Fruit fly (Drosophila melanogaster) whole organism, embryonic: ENCODE data around the gene Est-Q.
A peak's percentile ranks its signal among the peaks of the same experiment; 100 is the strongest.

Source experiments
- Bgb ChIP-seq: fragments of 200-800 bp; sonication (Bioruptor generic); IDR thresholded peaks from 2 replicates; pipeline ENCODE4 v1.3.6; 2022; ENCODE audit warnings: missing biosample characterization, missing genetic modification characterization; ENCODE audit not compliant: partially characterized antibody
- CG10321 ChIP-seq: fragments of 200-800 bp; sonication (Bioruptor generic); IDR thresholded peaks from 2 replicates; pipeline ENCODE4 v1.3.6; 2022; ENCODE audit warnings: missing biosample characterization, missing genetic modification characterization
- CG10979 ChIP-seq: fragments of 200-800 bp; sonication (Bioruptor generic); optimal IDR thresholded peaks from 2 replicates; lab custom pipeline; 2018; ENCODE audit warnings: missing biosample characterization, mild to moderate bottlenecking, missing genetic modification characterization, moderate library complexity
- CG11398 ChIP-seq: fragments of 200-800 bp; sonication (Bioruptor generic); optimal IDR thresholded peaks from 2 replicates; lab custom pipeline; 2016; ENCODE audit warnings: missing biosample characterization, missing genetic modification characterization
- CG11560 ChIP-seq: fragments of 200-800 bp; sonication (Bioruptor generic); IDR thresholded peaks from 3 replicates; pipeline ENCODE4 v1.3.6; 2022; ENCODE audit warnings: missing biosample characterization, missing genetic modification characterization
- CG1832 ChIP-seq: fragments of 200-800 bp; sonication (Bioruptor generic); optimal IDR thresholded peaks from 2 replicates; lab custom pipeline; 2017; ENCODE audit warnings: missing biosample characterization, mild to moderate bottlenecking, missing genetic modification characterization, inconsistent platforms
- CG18476 ChIP-seq: fragments of 200-800 bp; sonication (Bioruptor generic); optimal IDR thresholded peaks from 2 replicates; lab custom pipeline; 2016; ENCODE audit warnings: missing biosample characterization, mild to moderate bottlenecking, missing genetic modification characterization
- CG32767 ChIP-seq: fragments of 200-800 bp; sonication (Bioruptor generic); IDR thresholded peaks from 2 replicates; pipeline ENCODE4 v1.3.6; 2022; ENCODE audit warnings: missing biosample characterization, missing genetic modification characterization
- CG6689 ChIP-seq: fragments of 200-800 bp; sonication (Bioruptor generic); IDR thresholded peaks from 2 replicates; pipeline ENCODE4 v1.3.6; 2022; ENCODE audit warnings: missing biosample characterization, missing genetic modification characterization
- CG6791 ChIP-seq: fragments of 200-800 bp; sonication (Bioruptor generic); IDR thresholded peaks from 3 replicates; pipeline ENCODE4 v1.3.6; 2022; ENCODE audit warnings: missing biosample characterization, missing genetic modification characterization; ENCODE audit not compliant: partially characterized antibody
- CG8478 ChIP-seq: fragments of >200 bp; optimal IDR thresholded peaks from 2 replicates; lab custom pipeline; 2018
- Ets65A ChIP-seq: fragments of 200-800 bp; sonication (Bioruptor generic); peaks from one replicate; lab custom pipeline; 2016; ENCODE audit warnings: missing biosample characterization, missing genetic modification characterization
- Ets97D ChIP-seq: fragments of 200-800 bp; sonication (Bioruptor generic); optimal IDR thresholded peaks from 3 replicates; lab custom pipeline; 2016; ENCODE audit warnings: missing biosample characterization, missing genetic modification characterization
- HLH54F ChIP-seq: fragments of 200-800 bp; sonication (Bioruptor generic); optimal IDR thresholded peaks from 3 replicates; lab custom pipeline; 2016; ENCODE audit warnings: missing biosample characterization, missing genetic modification characterization
- HmgD ChIP-seq: fragments of 200-800 bp; sonication (Bioruptor generic); optimal IDR thresholded peaks from 3 replicates; lab custom pipeline; 2016; ENCODE audit warnings: missing biosample characterization, missing genetic modification characterization
- Hr39 ChIP-seq: fragments of >200 bp; optimal IDR thresholded peaks from 2 replicates; lab custom pipeline; 2017
- Hr51 ChIP-seq, 2 experiments: fragments of 200-800 bp; sonication (Bioruptor generic); optimal IDR thresholded peaks; 2 replicates in 1 of 2; 3 replicates in 1 of 2; lab custom pipeline; 2016 to 2018; ENCODE audit warnings: missing biosample characterization in 2 of 2, missing genetic modification characterization in 2 of 2, mild to moderate bottlenecking in 1 of 2, moderate library complexity in 1 of 2
- Hsf ChIP-seq: fragments of 200-800 bp; sonication (Bioruptor generic); optimal IDR thresholded peaks from 3 replicates; lab custom pipeline; 2016; ENCODE audit warnings: missing biosample characterization, missing genetic modification characterization
- NC2α ChIP-seq: fragments of 200-800 bp; sonication (Bioruptor generic); optimal IDR thresholded peaks from 2 replicates; lab custom pipeline; 2016; ENCODE audit warnings: missing biosample characterization, missing genetic modification characterization
- Neu2 ChIP-seq: fragments of 200-800 bp; sonication (Bioruptor generic); optimal IDR thresholded peaks from 3 replicates; lab custom pipeline; 2016; ENCODE audit warnings: missing biosample characterization, missing genetic modification characterization, borderline replicate concordance
- Nf-YA ChIP-seq: fragments of 200-800 bp; sonication (Bioruptor generic); IDR thresholded peaks from 2 replicates; pipeline ENCODE4 v1.3.6; 2022; ENCODE audit warnings: missing biosample characterization, missing genetic modification characterization
- Nf-YB ChIP-seq: fragments of 200-800 bp; sonication (Bioruptor generic); optimal IDR thresholded peaks from 3 replicates; lab custom pipeline; 2019; ENCODE audit warnings: missing biosample characterization, mild to moderate bottlenecking, missing genetic modification characterization, moderate library complexity
- Nf-YC ChIP-seq: fragments of 200-800 bp; optimal IDR thresholded peaks from 3 replicates; lab custom pipeline; 2019; ENCODE audit warnings: missing biosample characterization, mild to moderate bottlenecking, missing genetic modification characterization, moderate library complexity
- Scr ChIP-seq: fragments of 200-800 bp; sonication (Bioruptor generic); IDR thresholded peaks from 2 replicates; pipeline ENCODE4 v1.3.6; 2022; ENCODE audit warnings: missing biosample characterization, missing genetic modification characterization; ENCODE audit not compliant: partially characterized antibody
- Trl ChIP-seq, 3 experiments: fragments of >200 bp in 2 of 3; fragments of 200-800 bp in 1 of 3; sonication (Bioruptor generic) in 1 of 3; optimal IDR thresholded peaks; 2 replicates in 1 of 3; 3 replicates in 2 of 3; lab custom pipeline; 2016 to 2017; ENCODE audit warnings: missing biosample characterization in 1 of 3, missing genetic modification characterization in 1 of 3
- bbx ChIP-seq: fragments of 200-800 bp; sonication (Bioruptor generic); IDR thresholded peaks from 2 replicates; pipeline ENCODE4 v1.3.6; 2022; ENCODE audit warnings: missing biosample characterization, missing genetic modification characterization; ENCODE audit not compliant: partially characterized antibody
- cg ChIP-seq: fragments of 200-800 bp; sonication (Bioruptor generic); optimal IDR thresholded peaks from 3 replicates; lab custom pipeline; 2019; ENCODE audit warnings: missing biosample characterization, mild to moderate bottlenecking, missing genetic modification characterization, moderate library complexity
- chinmo ChIP-seq: fragments of 200-800 bp; sonication (Bioruptor generic); IDR thresholded peaks from 4 replicates; pipeline ENCODE4 v1.3.6; 2022; ENCODE audit warnings: missing biosample characterization, missing genetic modification characterization; ENCODE audit not compliant: partially characterized antibody
- crol ChIP-seq: fragments of 200-800 bp; sonication (Bioruptor generic); IDR thresholded peaks from 2 replicates; pipeline ENCODE4 v1.3.6; 2022; ENCODE audit warnings: missing biosample characterization, missing genetic modification characterization
- da ChIP-seq: fragments of 200-800 bp; sonication (Bioruptor generic); optimal IDR thresholded peaks from 2 replicates; lab custom pipeline; 2016; ENCODE audit warnings: missing biosample characterization, missing genetic modification characterization
- grn ChIP-seq: fragments of 200-800 bp; sonication (Bioruptor generic); optimal IDR thresholded peaks from 3 replicates; lab custom pipeline; 2017; ENCODE audit warnings: missing biosample characterization, missing genetic modification characterization
- hkb ChIP-seq, 2 experiments: fragments of 200-800 bp in 1 of 2; fragments of >200 bp in 1 of 2; sonication (Bioruptor generic) in 1 of 2; IDR thresholded peaks in 1 of 2; optimal IDR thresholded peaks in 1 of 2; 2 replicates each; pipeline versions ENCODE4 v1.3.6 to Lab custom; 2017 to 2022; ENCODE audit warnings: missing biosample characterization in 1 of 2, missing genetic modification characterization in 1 of 2
- hth ChIP-seq: fragments of >200 bp; optimal IDR thresholded peaks from 2 replicates; lab custom pipeline; 2017; ENCODE audit warnings: inconsistent platforms
- kni ChIP-seq: fragments of 200-800 bp; sonication (Bioruptor generic); optimal IDR thresholded peaks from 3 replicates; lab custom pipeline; 2017; ENCODE audit warnings: mild to moderate bottlenecking, missing biosample characterization, missing genetic modification reagents, missing genetic modification characterization
- lola ChIP-seq, 3 experiments: fragments of >200 bp in 2 of 3; fragments of 200-800 bp in 1 of 3; sonication (Bioruptor generic) in 1 of 3; optimal IDR thresholded peaks; 2 replicates each; lab custom pipeline; 2017 to 2019; ENCODE audit warnings: missing biosample characterization in 3 of 3, missing genetic modification characterization in 3 of 3, mild to moderate bottlenecking in 1 of 3, moderate library complexity in 1 of 3
- oc ChIP-seq: fragments of 200-800 bp; sonication (Bioruptor generic); optimal IDR thresholded peaks from 2 replicates; lab custom pipeline; 2018; ENCODE audit warnings: missing biosample characterization, mild to moderate bottlenecking, missing genetic modification characterization, moderate library complexity
- peb ChIP-seq: fragments of 200-800 bp; sonication (Bioruptor generic); IDR thresholded peaks from 2 replicates; pipeline ENCODE4 v1.3.6; 2022; ENCODE audit warnings: missing biosample characterization, missing genetic modification characterization
- pfk ChIP-seq: fragments of 200-800 bp; sonication (Bioruptor generic); optimal IDR thresholded peaks from 2 replicates; lab custom pipeline; 2018; ENCODE audit warnings: missing biosample characterization, mild to moderate bottlenecking, missing genetic modification characterization, moderate library complexity
- phol ChIP-seq: fragments of 200-800 bp; sonication (Bioruptor generic); optimal IDR thresholded peaks from 3 replicates; lab custom pipeline; 2018; ENCODE audit warnings: missing biosample characterization, mild to moderate bottlenecking, missing genetic modification characterization, moderate library complexity
- repo ChIP-seq: fragments of 200-800 bp; sonication (Bioruptor generic); optimal IDR thresholded peaks from 2 replicates; lab custom pipeline; 2016; ENCODE audit warnings: missing biosample characterization, missing genetic modification characterization
- ro ChIP-seq: fragments of 200-800 bp; sonication (Bioruptor generic); IDR thresholded peaks from 2 replicates; pipeline ENCODE4 v1.3.6; 2022; ENCODE audit warnings: missing biosample characterization, missing genetic modification characterization
- sens ChIP-seq: fragments of 200-800 bp; sonication (Bioruptor generic); peaks from one replicate; lab custom pipeline; 2016; ENCODE audit warnings: missing biosample characterization, missing genetic modification characterization
- shn ChIP-seq: fragments of 200-800 bp; sonication (Bioruptor generic); optimal IDR thresholded peaks from 3 replicates; lab custom pipeline; 2016; ENCODE audit warnings: missing biosample characterization, missing genetic modification characterization
- slbo ChIP-seq: fragments of 200-800 bp; sonication (Bioruptor generic); IDR thresholded peaks from 2 replicates; pipeline ENCODE4 v1.3.6; 2022; ENCODE audit warnings: missing biosample characterization, missing genetic modification characterization
- sqz ChIP-seq: fragments of 200-800 bp; sonication (Bioruptor generic); optimal IDR thresholded peaks from 3 replicates; lab custom pipeline; 2018; ENCODE audit warnings: missing biosample characterization, mild to moderate bottlenecking, missing genetic modification characterization
- tin ChIP-seq: fragments of 200-800 bp; sonication (Bioruptor generic); optimal IDR thresholded peaks from 3 replicates; lab custom pipeline; 2016; ENCODE audit warnings: missing biosample characterization, missing genetic modification characterization
- tll ChIP-seq, 2 experiments: fragments of 200-800 bp in 1 of 2; fragments of >200 bp in 1 of 2; sonication (Bioruptor generic) in 1 of 2; optimal IDR thresholded peaks; 2 replicates each; lab custom pipeline; 2017 to 2019; ENCODE audit warnings: missing biosample characterization in 2 of 2, missing genetic modification characterization in 2 of 2, mild to moderate bottlenecking in 1 of 2, moderate library complexity in 1 of 2
- tna ChIP-seq: fragments of 200-800 bp; sonication (Bioruptor generic); IDR thresholded peaks from 2 replicates; pipeline ENCODE4 v1.3.6; 2022; ENCODE audit warnings: missing biosample characterization, missing genetic modification characterization; ENCODE audit not compliant: partially characterized antibody
- vnd ChIP-seq: fragments of 200-800 bp; sonication (Bioruptor generic); IDR thresholded peaks from 3 replicates; pipeline ENCODE4 v1.3.6; 2022; ENCODE audit warnings: missing biosample characterization, missing genetic modification characterization; ENCODE audit not compliant: partially characterized antibody

Gene Est-Q

DNA sequence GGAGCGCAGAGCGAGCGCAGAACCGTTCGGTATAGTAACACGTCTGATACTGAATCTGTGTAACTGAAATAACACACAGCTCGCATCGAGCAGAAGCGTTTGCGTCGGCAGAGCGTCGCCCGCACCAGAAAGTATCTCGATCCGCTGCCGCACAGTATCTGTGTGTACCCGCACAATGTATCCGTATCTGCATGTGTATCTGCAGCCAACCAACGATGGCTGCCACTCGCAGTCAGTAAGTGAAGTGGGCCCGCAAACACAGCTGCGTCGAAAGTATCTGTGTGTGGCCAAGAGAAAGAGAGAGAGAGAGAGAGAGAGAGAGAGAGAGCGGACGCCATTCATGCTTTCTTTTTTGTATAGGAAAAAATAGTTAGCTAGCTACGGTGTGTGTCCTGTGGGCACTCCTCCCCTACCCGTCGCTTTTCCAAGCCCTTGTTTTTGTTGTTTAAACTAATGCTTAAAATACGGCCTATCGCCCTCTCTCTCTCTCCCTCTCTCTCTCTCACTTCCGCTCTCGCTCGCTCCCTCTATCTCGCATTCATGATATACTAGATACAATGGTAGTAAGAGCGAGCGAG, 24.7 kb upstream of the Est-Q start, which contains the start of gene croc (continued):
- TF ChIP-seq CG32767 (GFP tag; lab: Robert Waterston, UW) (0 out of 2 replicates have a peak, but pooled peaks have one; percentile 27), HmgD (GFP tag; lab: Kevin White, UChicago) (peak; percentile 43), tna (GFP tag; lab: Robert Waterston, UW) (no peak), CG11560 (no peak), pfk (GFP tag; lab: Kevin White, UChicago) (no peak), Neu2 (peak; percentile 78), tll (GFP tag; optimal IDR thresholded peaks at IDR 0.05; lab: Kevin White, UChicago) (peak; percentile 96 to 98), bbx (GFP tag; lab: Robert Waterston, UW) (no peak), Ets65A (GFP tag; lab: Kevin White, UChicago) (no peak), Hr39 (lab: Kevin White, UChicago) (peak; percentile 29), tin (peak; percentile 33), peb (no peak), CG8478 (peak; percentile 99), vnd (peak; percentile 31; the same call in 1 of the 3 replicates), cg (GFP tag; lab: Kevin White, UChicago) (peak; percentile 98), sqz (peak; percentile 55), CG1832 (GFP tag; lab: Kevin White, UChicago) (peak; percentile 96), Scr (no peak; the same call in 1 of the 2 replicates), Bgb (GFP tag; lab: Robert Waterston, UW) (no peak), CG6689 (GFP tag; lab: Robert Waterston, UW) (no peak), HLH54F (GFP tag; lab: Kevin White, UChicago) (no peak), Trl (optimal IDR thresholded peaks at IDR 0.05; lab: Kevin White, UChicago) (peak; percentile 87 to 97), Trl (GFP tag; optimal IDR thresholded peaks at IDR 0.05; lab: Kevin White, UChicago) (peak; percentile 31), CG10979 (no peak), CG18476 (GFP tag; lab: Kevin White, UChicago) (no peak), NC2α (GFP tag; lab: Kevin White, UChicago) (no peak), slbo (GFP tag; lab: Robert Waterston, UW) (no peak), chinmo (GFP tag; lab: Robert Waterston, UW) (0 out of 4 replicates have a peak, but pooled peaks have one; percentile 50), shn (GFP tag; lab: Kevin White, UChicago) (no peak), grn (peak; percentile 80), Hr51 (GFP tag; optimal IDR thresholded peaks at IDR 0.05; lab: Kevin White, UChicago) (no peak), Nf-YC (tag; lab: Kevin White, UChicago) (peak; percentile 98), sens (GFP tag; lab: Kevin White, UChicago) (peak; percentile 65), oc (tag; lab: Kevin White, UChicago) (peak; percentile 17), kni (GFP tag; lab: Kevin White, UChicago) (peak; percentile 13), phol (tag; lab: Kevin White, UChicago) (peak; percentile 66), hth (lab: Kevin White, UChicago) (no peak), crol (peak; percentile 63), da (GFP tag; lab: Kevin White, UChicago) (peak; percentile 63), lola (GFP tag; optimal IDR thresholded peaks at IDR 0.05; lab: Kevin White, UChicago) (peak in 1 of 3 experiments; percentile 54), ro (GFP tag; lab: Robert Waterston, UW) (no peak), hkb (optimal IDR thresholded peaks at IDR 0.05; lab: Kevin White, UChicago) (no peak), hkb (GFP tag; IDR thresholded peaks at IDR 0.05; lab: Robert Waterston, UW) (0 out of 2 replicates have a peak, but pooled peaks have one; percentile 10), Nf-YA (GFP tag; lab: Robert Waterston, UW) (peak; percentile 75), CG10321 (GFP tag; lab: Robert Waterston, UW) (peak; percentile 86), repo (GFP tag; lab: Kevin White, UChicago) (no peak), Hsf (GFP tag; lab: Kevin White, UChicago) (no peak), CG11398 (GFP tag; lab: Kevin White, UChicago) (peak; percentile 42), Ets97D (GFP tag; lab: Kevin White, UChicago) (peak; percentile 40), CG6791 (GFP tag; lab: Robert Waterston, UW) (no peak), Nf-YB (GFP tag; lab: Kevin White, UChicago) (peak; percentile 99)
